Worm (Caenorhabditis elegans) whole organism, L4/young adult: ENCODE data around the gene C08F8.15.

Experiments used
- W03F9.2 ChIP-seq: fragments of 150-350 bp; optimal IDR thresholded peaks from 2 replicates; lab custom pipeline; 2014; ENCODE audit warnings: missing biosample characterization, missing genetic modification characterization
- dao-5 ChIP-seq: sonication (generic microtip); optimal IDR thresholded peaks from 2 replicates; lab custom pipeline; 2016; ENCODE audit warnings: missing genotype, missing genetic modification characterization, moderate library complexity, missing compliant biosample characterization
- him-1 ChIP-seq: sonication (generic microtip); optimal IDR thresholded peaks from 2 replicates; lab custom pipeline; 2016; ENCODE audit warnings: missing genotype, missing genetic modification reagents, missing genetic modification characterization, missing compliant biosample characterization

- TF ChIP-seq dao-5 (tag; lab: Kevin White, UChicago) (no peak), him-1 (tag; lab: Kevin White, UChicago) (no peak), W03F9.2 (no peak)
Observed at ce11 chrIV:11156526-11156925, 4.1 kb downstream of the C08F8.15 start.
